Fruit fly (Drosophila melanogaster) whole organism, embryonic: Measurements from ENCODE around the gene WRNexo.

Experiments
- Adf1 ChIP-seq: fragments of 200-800 bp; sonication (Bioruptor generic); IDR thresholded peaks from 2 replicates; pipeline ENCODE4 v1.3.6; 2022; ENCODE audit warnings: missing biosample characterization, missing genetic modification characterization
- Antp ChIP-seq: fragments of 200-800 bp; sonication (Bioruptor generic); optimal IDR thresholded peaks from 3 replicates; lab custom pipeline; 2016; ENCODE audit warnings: missing biosample characterization, missing genetic modification characterization
- BtbVII ChIP-seq: fragments of 200-800 bp; sonication (Bioruptor generic); optimal IDR thresholded peaks from 3 replicates; lab custom pipeline; 2017; ENCODE audit warnings: missing biosample characterization, mild to moderate bottlenecking, missing genetic modification characterization
- Bteb2 ChIP-seq: fragments of 200-800 bp; sonication (Bioruptor generic); optimal IDR thresholded peaks from 2 replicates; lab custom pipeline; 2016; ENCODE audit warnings: missing biosample characterization, missing genetic modification characterization
- CG10274 ChIP-seq: fragments of 200-800 bp; sonication (Bioruptor generic); optimal IDR thresholded peaks from 3 replicates; lab custom pipeline; 2017; ENCODE audit warnings: missing biosample characterization, mild to moderate bottlenecking, missing genetic modification characterization
- CG13287 ChIP-seq: fragments of 200-800 bp; sonication (Bioruptor generic); IDR thresholded peaks from 2 replicates; pipeline ENCODE4 v1.3.6; 2022; ENCODE audit warnings: missing biosample characterization, missing genetic modification characterization; ENCODE audit not compliant: partially characterized antibody
- CG13424 ChIP-seq: fragments of 200-800 bp; sonication (Bioruptor generic); optimal IDR thresholded peaks from 2 replicates; lab custom pipeline; 2019; ENCODE audit warnings: missing biosample characterization, mild to moderate bottlenecking, missing genetic modification characterization, moderate library complexity
- CG14050 ChIP-seq: fragments of 200-800 bp; sonication (Bioruptor generic); IDR thresholded peaks from 3 replicates; pipeline ENCODE4 v1.3.6; 2022; ENCODE audit warnings: missing biosample characterization, missing genetic modification characterization
- CG15073 ChIP-seq: fragments of 200-800 bp; sonication (Bioruptor generic); optimal IDR thresholded peaks from 2 replicates; lab custom pipeline; 2016; ENCODE audit warnings: missing biosample characterization, missing genetic modification characterization
- CG17328 ChIP-seq: fragments of 200-800 bp; sonication (Bioruptor generic); IDR thresholded peaks from 2 replicates; pipeline ENCODE4 v1.3.6; 2022; ENCODE audit warnings: missing biosample characterization, missing genetic modification characterization
- CG18011 ChIP-seq: fragments of 200-800 bp; sonication (Bioruptor generic); optimal IDR thresholded peaks from 2 replicates; lab custom pipeline; 2017; ENCODE audit warnings: missing biosample characterization, missing genetic modification characterization, mild to moderate bottlenecking, moderate library complexity, missing genotype
- CG2129 ChIP-seq: fragments of 200-800 bp; sonication (Bioruptor generic); IDR thresholded peaks from 2 replicates; pipeline ENCODE4 v1.3.6; 2022; ENCODE audit warnings: missing biosample characterization, missing genetic modification characterization; ENCODE audit not compliant: partially characterized antibody
- CG2875 ChIP-seq: fragments of 200-800 bp; sonication (Bioruptor generic); optimal IDR thresholded peaks from 2 replicates; lab custom pipeline; 2017; ENCODE audit warnings: missing biosample characterization, mild to moderate bottlenecking, missing genetic modification characterization, missing genetic modification reagents
- CG3847 ChIP-seq: fragments of 200-800 bp; sonication (Bioruptor generic); IDR thresholded peaks from 2 replicates; pipeline ENCODE4 v1.3.6; 2022; ENCODE audit warnings: missing biosample characterization, missing genetic modification characterization
- CG3995 ChIP-seq: fragments of 200-800 bp; sonication (Bioruptor generic); optimal IDR thresholded peaks from 3 replicates; lab custom pipeline; 2016; ENCODE audit warnings: missing biosample characterization, missing genetic modification characterization
- CG6813 ChIP-seq: fragments of 200-800 bp; sonication (Bioruptor generic); optimal IDR thresholded peaks from 2 replicates; lab custom pipeline; 2017; ENCODE audit warnings: missing biosample characterization, missing genetic modification characterization, mild to moderate bottlenecking, moderate library complexity, missing genetic modification reagents
- CG7556 ChIP-seq: fragments of 200-800 bp; sonication (Bioruptor generic); optimal IDR thresholded peaks from 2 replicates; lab custom pipeline; 2017; ENCODE audit warnings: missing biosample characterization, mild to moderate bottlenecking, missing genetic modification characterization
- CG7786 ChIP-seq: fragments of 200-800 bp; sonication (Bioruptor generic); optimal IDR thresholded peaks from 2 replicates; lab custom pipeline; 2016; ENCODE audit warnings: missing biosample characterization, missing genetic modification characterization
- Fer3 ChIP-seq: fragments of 200-800 bp; sonication (Bioruptor generic); optimal IDR thresholded peaks from 2 replicates; lab custom pipeline; 2018; ENCODE audit warnings: missing biosample characterization, mild to moderate bottlenecking, missing genetic modification characterization, moderate library complexity
- HmgD ChIP-seq: fragments of 200-800 bp; sonication (Bioruptor generic); optimal IDR thresholded peaks from 3 replicates; lab custom pipeline; 2016; ENCODE audit warnings: missing biosample characterization, missing genetic modification characterization
- Hr3 ChIP-seq: fragments of 200-800 bp; sonication (Bioruptor generic); optimal IDR thresholded peaks from 3 replicates; lab custom pipeline; 2016; ENCODE audit warnings: missing biosample characterization, missing genetic modification characterization
- Lhr ChIP-seq: fragments of 200-800 bp; sonication (Bioruptor generic); optimal IDR thresholded peaks from 3 replicates; lab custom pipeline; 2017; ENCODE audit warnings: mild to moderate bottlenecking, missing biosample characterization, missing genetic modification reagents, missing genetic modification characterization
- Mrtf ChIP-seq: fragments of 200-800 bp; sonication (Bioruptor generic); IDR thresholded peaks from 3 replicates; pipeline ENCODE4 v1.3.6; 2022; ENCODE audit warnings: missing biosample characterization, missing genetic modification characterization
- Myb ChIP-seq: fragments of 200-800 bp; sonication (Bioruptor generic); optimal IDR thresholded peaks from 2 replicates; lab custom pipeline; 2016; ENCODE audit warnings: missing biosample characterization, missing genetic modification characterization
- NC2β ChIP-seq: fragments of 200-800 bp; sonication (Bioruptor generic); optimal IDR thresholded peaks from 2 replicates; lab custom pipeline; 2016; ENCODE audit warnings: missing biosample characterization, missing genetic modification characterization
- Nf-YA ChIP-seq: fragments of 200-800 bp; sonication (Bioruptor generic); IDR thresholded peaks from 2 replicates; pipeline ENCODE4 v1.3.6; 2022; ENCODE audit warnings: missing biosample characterization, missing genetic modification characterization
- Nf-YB ChIP-seq: fragments of 200-800 bp; sonication (Bioruptor generic); optimal IDR thresholded peaks from 3 replicates; lab custom pipeline; 2019; ENCODE audit warnings: missing biosample characterization, mild to moderate bottlenecking, missing genetic modification characterization, moderate library complexity
- Oaz ChIP-seq: fragments of 200-800 bp; sonication (Bioruptor generic); IDR thresholded peaks from 2 replicates; pipeline ENCODE4 v1.3.6; 2022; ENCODE audit warnings: missing biosample characterization, missing genetic modification characterization
- Optix ChIP-seq: fragments of 200-800 bp; sonication (Bioruptor generic); IDR thresholded peaks from 3 replicates; pipeline ENCODE4 v1.3.6; 2022; ENCODE audit warnings: missing biosample characterization, missing genetic modification characterization
- TFAM ChIP-seq: fragments of 200-800 bp; sonication (Bioruptor generic); optimal IDR thresholded peaks from 2 replicates; lab custom pipeline; 2017; ENCODE audit warnings: missing biosample characterization, missing genetic modification characterization, inconsistent platforms
- ap ChIP-seq: fragments of 200-800 bp; sonication (Bioruptor generic); IDR thresholded peaks from 2 replicates; pipeline ENCODE4 v1.3.6; 2022; ENCODE audit warnings: missing biosample characterization, missing genetic modification characterization
- cas ChIP-seq: fragments of 200-800 bp; sonication (Bioruptor generic); IDR thresholded peaks from 2 replicates; pipeline ENCODE4 v1.3.6; 2022; ENCODE audit warnings: missing biosample characterization, missing genetic modification characterization
- dan ChIP-seq: fragments of 200-800 bp; sonication (Bioruptor generic); IDR thresholded peaks from 2 replicates; pipeline ENCODE4 v1.3.6; 2022; ENCODE audit warnings: missing biosample characterization, missing genetic modification characterization
- dati ChIP-seq: fragments of 200-800 bp; sonication (Bioruptor generic); IDR thresholded peaks from 2 replicates; pipeline ENCODE4 v1.3.6; 2022; ENCODE audit warnings: missing biosample characterization, missing genetic modification characterization
- disco-r ChIP-seq: fragments of 200-800 bp; sonication (Bioruptor generic); optimal IDR thresholded peaks from 2 replicates; lab custom pipeline; 2016; ENCODE audit warnings: missing biosample characterization, missing genetic modification characterization
- emc ChIP-seq: fragments of 200-800 bp; sonication (Bioruptor generic); optimal IDR thresholded peaks from 2 replicates; lab custom pipeline; 2016; ENCODE audit warnings: missing biosample characterization, missing genetic modification characterization
- ewg ChIP-seq: fragments of 200-800 bp; sonication (Bioruptor generic); optimal IDR thresholded peaks from 3 replicates; lab custom pipeline; 2017; ENCODE audit warnings: mild to moderate bottlenecking, missing biosample characterization, missing genetic modification reagents, missing genetic modification characterization
- fru ChIP-seq: fragments of >200 bp; optimal IDR thresholded peaks from 2 replicates; lab custom pipeline; 2017
- jumu ChIP-seq: fragments of 200-800 bp; sonication (Bioruptor generic); optimal IDR thresholded peaks from 3 replicates; lab custom pipeline; 2016; ENCODE audit warnings: missing biosample characterization, missing genetic modification characterization
- lbe ChIP-seq: fragments of 200-800 bp; sonication (Bioruptor generic); optimal IDR thresholded peaks from 2 replicates; lab custom pipeline; 2016; ENCODE audit warnings: missing biosample characterization, mild to moderate bottlenecking, missing genetic modification characterization
- lilli ChIP-seq: fragments of 200-800 bp; sonication (Bioruptor generic); optimal IDR thresholded peaks from 3 replicates; lab custom pipeline; 2016; ENCODE audit warnings: missing biosample characterization, missing genetic modification characterization
- mld ChIP-seq: fragments of 200-800 bp; sonication (Bioruptor generic); IDR thresholded peaks from 3 replicates; pipeline ENCODE4 v1.3.6; 2022; ENCODE audit warnings: missing biosample characterization, missing genetic modification characterization; ENCODE audit not compliant: partially characterized antibody
- nau ChIP-seq: fragments of 200-800 bp; sonication (Bioruptor generic); optimal IDR thresholded peaks from 3 replicates; lab custom pipeline; 2017; ENCODE audit warnings: missing biosample characterization, mild to moderate bottlenecking, missing genetic modification characterization, missing genetic modification reagents
- onecut ChIP-seq: fragments of 200-800 bp; sonication (Bioruptor generic); IDR thresholded peaks from 2 replicates; pipeline ENCODE4 v1.3.6; 2022; ENCODE audit warnings: missing biosample characterization, missing genetic modification characterization
- pfk ChIP-seq: fragments of 200-800 bp; sonication (Bioruptor generic); optimal IDR thresholded peaks from 2 replicates; lab custom pipeline; 2018; ENCODE audit warnings: missing biosample characterization, mild to moderate bottlenecking, missing genetic modification characterization, moderate library complexity
- psq ChIP-seq: fragments of 200-800 bp; sonication (Bioruptor generic); optimal IDR thresholded peaks from 2 replicates; lab custom pipeline; 2017; ENCODE audit warnings: missing biosample characterization, missing genetic modification characterization
- scrt ChIP-seq: fragments of 200-800 bp; sonication (Bioruptor generic); optimal IDR thresholded peaks from 2 replicates; lab custom pipeline; 2018; ENCODE audit warnings: missing biosample characterization, mild to moderate bottlenecking, missing genetic modification characterization, moderate library complexity
- sd ChIP-seq: fragments of 200-800 bp; sonication (Bioruptor generic); optimal IDR thresholded peaks from 3 replicates; lab custom pipeline; 2018; ENCODE audit warnings: missing biosample characterization, mild to moderate bottlenecking, missing genetic modification characterization, moderate library complexity
- sob ChIP-seq: fragments of 200-800 bp; sonication (Bioruptor generic); IDR thresholded peaks from 2 replicates; pipeline ENCODE4 v1.3.6; 2022; ENCODE audit warnings: missing biosample characterization, missing genetic modification characterization
- sqz ChIP-seq: fragments of 200-800 bp; sonication (Bioruptor generic); optimal IDR thresholded peaks from 3 replicates; lab custom pipeline; 2018; ENCODE audit warnings: missing biosample characterization, mild to moderate bottlenecking, missing genetic modification characterization
- sr ChIP-seq: fragments of 200-800 bp; sonication (Bioruptor generic); IDR thresholded peaks from 3 replicates; pipeline ENCODE4 v1.3.6; 2022; ENCODE audit warnings: missing biosample characterization, missing genetic modification characterization
- tna ChIP-seq: fragments of 200-800 bp; sonication (Bioruptor generic); IDR thresholded peaks from 2 replicates; pipeline ENCODE4 v1.3.6; 2022; ENCODE audit warnings: missing biosample characterization, missing genetic modification characterization; ENCODE audit not compliant: partially characterized antibody

The WRNexo gene

DNA sequence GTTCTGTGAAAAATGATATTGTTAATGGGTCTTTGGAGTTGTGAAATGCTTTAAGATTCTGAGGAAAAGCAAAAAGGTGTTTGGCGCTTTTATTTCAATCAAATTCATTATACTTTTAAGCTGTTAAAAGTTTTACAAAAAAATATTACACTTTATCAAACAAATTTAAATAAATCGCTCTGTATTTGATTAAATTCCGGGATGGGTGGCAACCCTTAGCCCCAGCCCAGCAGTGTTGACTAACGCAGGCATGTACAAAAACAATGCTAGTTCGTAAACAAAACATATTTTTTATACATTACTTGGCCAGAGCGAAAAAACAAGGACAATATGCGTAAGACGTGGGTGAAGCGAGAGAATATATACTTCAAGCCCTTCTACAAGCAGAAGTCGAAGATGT lies 38.8 kb upstream of the WRNexo start, which contains the start of gene CG7685 (continued):
- TF ChIP-seq CG7556, result peak; percentile 61
- no peak for TF ChIP-seq CG6813 (GFP tag; lab: Kevin White, UChicago)
- TF ChIP-seq CG13424 (tag; lab: Kevin White, UChicago), result peak; percentile 66
- no peak for TF ChIP-seq sr (GFP tag; lab: Robert Waterston, UW)
- peak; percentile 49 for TF ChIP-seq sd (tag; lab: Kevin White, UChicago)
- TF ChIP-seq dati (GFP tag; lab: Robert Waterston, UW), result no peak
- TF ChIP-seq CG2129 (GFP tag; lab: Robert Waterston, UW), result no peak
- TF ChIP-seq CG18011 (GFP tag; lab: Kevin White, UChicago), result peak; percentile 57
- no peak for TF ChIP-seq dan (GFP tag; lab: Robert Waterston, UW)
- TF ChIP-seq CG14050 (GFP tag; lab: Robert Waterston, UW), result peak; percentile 47; the same call in 2 of the 3 replicates
- TF ChIP-seq pfk, result no peak
- no peak for TF ChIP-seq Nf-YA (GFP tag; lab: Robert Waterston, UW)
- TF ChIP-seq HmgD (GFP tag; lab: Kevin White, UChicago), result peak; percentile 56
- TF ChIP-seq jumu (GFP tag; lab: Kevin White, UChicago), result peak; percentile 37
- TF ChIP-seq BtbVII (GFP tag; lab: Kevin White, UChicago), result peak; percentile 31
- peak; percentile 53 for TF ChIP-seq CG7786
- TF ChIP-seq CG13287 (GFP tag; lab: Robert Waterston, UW), result peak; percentile 55
- no peak for TF ChIP-seq Optix (GFP tag; lab: Robert Waterston, UW)
- no peak for TF ChIP-seq ap
- TF ChIP-seq Adf1 (GFP tag; lab: Robert Waterston, UW), result no peak
- peak; percentile 85 for TF ChIP-seq CG3847 (GFP tag; lab: Robert Waterston, UW)
- TF ChIP-seq ewg (GFP tag; lab: Kevin White, UChicago), result peak; percentile 19
- TF ChIP-seq tna (GFP tag; lab: Robert Waterston, UW), result no peak
- no peak for TF ChIP-seq emc (GFP tag; lab: Kevin White, UChicago)
- peak; percentile 52 for TF ChIP-seq CG17328 (GFP tag; lab: Robert Waterston, UW)
- TF ChIP-seq lilli (GFP tag; lab: Kevin White, UChicago), result peak; percentile 82
- peak; percentile 11 for TF ChIP-seq CG2875
- no peak for TF ChIP-seq TFAM (GFP tag; lab: Kevin White, UChicago)
- TF ChIP-seq Bteb2 (GFP tag; lab: Kevin White, UChicago), result peak; percentile 66
- TF ChIP-seq fru (lab: Kevin White, UChicago), result no peak
- TF ChIP-seq Antp (GFP tag; lab: Kevin White, UChicago), result peak; percentile 49
- no peak for TF ChIP-seq psq
- peak; percentile 63 for TF ChIP-seq Myb (GFP tag; lab: Kevin White, UChicago)
- no peak for TF ChIP-seq mld (GFP tag; lab: Robert Waterston, UW)
- no peak for TF ChIP-seq Oaz (GFP tag; lab: Robert Waterston, UW)
- TF ChIP-seq CG3995 (GFP tag; lab: Kevin White, UChicago), result peak; percentile 42
- peak; percentile 73 for TF ChIP-seq sqz (GFP tag; lab: Kevin White, UChicago)
- TF ChIP-seq scrt, result peak; percentile 48
- peak; percentile 63 for TF ChIP-seq onecut (GFP tag; lab: Robert Waterston, UW)
- no peak for TF ChIP-seq CG10274 (GFP tag; lab: Kevin White, UChicago)
- TF ChIP-seq nau (GFP tag; lab: Kevin White, UChicago), result peak; percentile 51
- no peak for TF ChIP-seq cas (GFP tag; lab: Robert Waterston, UW)
- no peak for TF ChIP-seq disco-r (GFP tag; lab: Kevin White, UChicago)
- TF ChIP-seq lbe (GFP tag; lab: Kevin White, UChicago), result peak; percentile 74
- TF ChIP-seq Mrtf (GFP tag; lab: Robert Waterston, UW), result no peak
- TF ChIP-seq Nf-YB, result peak; percentile 28
- peak; percentile 72 for TF ChIP-seq Fer3 (tag; lab: Kevin White, UChicago)
- TF ChIP-seq sob (GFP tag; lab: Robert Waterston, UW), result peak; percentile 58; the same call in 1 of the 2 replicates
- no peak for TF ChIP-seq CG15073 (GFP tag; lab: Kevin White, UChicago)
- peak; percentile 60 for TF ChIP-seq NC2β (GFP tag; lab: Kevin White, UChicago)
- TF ChIP-seq Hr3 (GFP tag; lab: Kevin White, UChicago), result peak; percentile 52
- peak; percentile 19 for TF ChIP-seq Lhr (GFP tag; lab: Kevin White, UChicago)
